Worm (Caenorhabditis elegans) whole organism, young adult: ENCODE measurements around the gene clec-37.

ENCODE experiments used
- K12H6.12 ChIP-seq: fragments of 200-800 bp; sonication (Bioruptor generic); optimal IDR thresholded peaks from 2 replicates; lab custom pipeline; 2018; ENCODE audit warnings: mild to moderate bottlenecking, missing genetic modification characterization, missing compliant biosample characterization
- T26A5.8 ChIP-seq: sonication (generic microtip); optimal IDR thresholded peaks from 2 replicates; lab custom pipeline; 2016; ENCODE audit warnings: missing genetic modification characterization, missing compliant biosample characterization
- Y53F4B.3 ChIP-seq: fragments of 200-800 bp; sonication (Bioruptor generic); IDR thresholded peaks from 2 replicates; pipeline ENCODE4 v1.3.6; 2022; ENCODE audit warnings: missing genetic modification reagents, missing genetic modification characterization, missing compliant biosample characterization
- attf-3 ChIP-seq: fragments of 200-800 bp; sonication (Bioruptor generic); conservative IDR thresholded peaks from 2 replicates; pipeline ENCODE4 v1.3.6; 2022; ENCODE audit warnings: missing genetic modification reagents, missing genetic modification characterization, missing compliant biosample characterization
- repo-1 ChIP-seq: sonication (generic microtip); optimal IDR thresholded peaks from 2 replicates; lab custom pipeline; 2017; ENCODE audit warnings: mild to moderate bottlenecking, missing genetic modification characterization, missing compliant biosample characterization
- somi-1 ChIP-seq: fragments of 200-800 bp; sonication (Bioruptor generic); optimal IDR thresholded peaks from 2 replicates; lab custom pipeline; 2018; ENCODE audit warnings: mild to moderate bottlenecking, missing genetic modification characterization, missing compliant biosample characterization

- TF ChIP-seq Y53F4B.3 (GFP tag; lab: Robert Waterston, UW) (no peak), repo-1 (tag; lab: Kevin White, UChicago) (no peak), attf-3 (no peak), somi-1 (GFP tag; lab: Kevin White, UChicago) (no peak), K12H6.12 (tag; lab: Kevin White, UChicago) (no peak), T26A5.8 (tag; lab: Kevin White, UChicago) (no peak)
Observed at ce11 chrV:16838435-16838834, 13.5 kb downstream of the clec-37 start.
